Fruit fly (Drosophila melanogaster) whole organism, prepupa: Measurements from ENCODE around the gene CG11693.

ENCODE experiments used
- Blimp-1 ChIP-seq: fragments of 200-800 bp; sonication (Bioruptor generic); optimal IDR thresholded peaks from 3 replicates; lab custom pipeline; 2017; ENCODE audit warnings: missing biosample characterization, missing genetic modification characterization, mild to moderate bottlenecking, moderate library complexity, missing genetic modification reagents
- CG10669 ChIP-seq: fragments of 200-800 bp; sonication (Bioruptor generic); optimal IDR thresholded peaks from 3 replicates; lab custom pipeline; 2018; ENCODE audit warnings: missing biosample characterization, mild to moderate bottlenecking, missing genetic modification characterization, moderate library complexity
- CG11294 ChIP-seq: fragments of 200-800 bp; sonication (Bioruptor generic); IDR thresholded peaks from 2 replicates; pipeline ENCODE4 v1.3.6; 2022; ENCODE audit warnings: missing biosample characterization, missing genetic modification characterization
- CG11762 ChIP-seq: fragments of 200-800 bp; sonication (Bioruptor generic); optimal IDR thresholded peaks from 3 replicates; lab custom pipeline; 2016; ENCODE audit warnings: missing biosample characterization, missing genetic modification characterization; ENCODE audit not compliant: insufficient read depth
- CG16779 ChIP-seq: fragments of 200-800 bp; sonication (Bioruptor generic); optimal IDR thresholded peaks from 3 replicates; lab custom pipeline; 2017; ENCODE audit warnings: missing biosample characterization, mild to moderate bottlenecking, missing genetic modification characterization
- CG3032 ChIP-seq: fragments of 200-800 bp; optimal IDR thresholded peaks from 2 replicates; lab custom pipeline; 2019; ENCODE audit warnings: missing biosample characterization, mild to moderate bottlenecking, missing genetic modification characterization, moderate library complexity
- CG32006 ChIP-seq: fragments of 200-800 bp; sonication (Bioruptor generic); optimal IDR thresholded peaks from 3 replicates; lab custom pipeline; 2017; ENCODE audit warnings: missing biosample characterization, mild to moderate bottlenecking, missing genetic modification characterization
- CG34406 ChIP-seq: fragments of 200-800 bp; sonication (Bioruptor generic); optimal IDR thresholded peaks from 3 replicates; lab custom pipeline; 2016; ENCODE audit warnings: missing biosample characterization, missing genetic modification characterization
- CG3919 ChIP-seq: fragments of 200-800 bp; sonication (Bioruptor generic); optimal IDR thresholded peaks from 3 replicates; lab custom pipeline; 2016; ENCODE audit warnings: missing biosample characterization, missing genetic modification characterization
- CG4318 ChIP-seq: fragments of 200-800 bp; sonication (Bioruptor generic); optimal IDR thresholded peaks from 3 replicates; lab custom pipeline; 2017; ENCODE audit warnings: missing biosample characterization, mild to moderate bottlenecking, missing genetic modification characterization
- CG6163 ChIP-seq: fragments of 200-800 bp; sonication (Bioruptor generic); IDR thresholded peaks from 3 replicates; pipeline ENCODE4 v1.3.6; 2022; ENCODE audit warnings: missing biosample characterization, missing genetic modification characterization
- CG6276 ChIP-seq: fragments of 200-800 bp; sonication (Bioruptor generic); optimal IDR thresholded peaks from 2 replicates; lab custom pipeline; 2017; ENCODE audit warnings: missing biosample characterization, mild to moderate bottlenecking, missing genetic modification characterization
- CG6854 ChIP-seq: fragments of 200-800 bp; sonication (Bioruptor generic); optimal IDR thresholded peaks from 2 replicates; lab custom pipeline; 2017; ENCODE audit warnings: missing biosample characterization, mild to moderate bottlenecking, missing genetic modification characterization
- CG7368 ChIP-seq: fragments of 200-800 bp; sonication (Bioruptor generic); optimal IDR thresholded peaks from 3 replicates; lab custom pipeline; 2016; ENCODE audit warnings: missing biosample characterization, missing genetic modification characterization
- CG8119 ChIP-seq: fragments of 200-800 bp; sonication (Bioruptor generic); IDR thresholded peaks from 3 replicates; pipeline ENCODE4 v1.3.6; 2022; ENCODE audit warnings: missing biosample characterization, missing genetic modification characterization
- CG8319 ChIP-seq: fragments of 200-800 bp; sonication (Bioruptor generic); optimal IDR thresholded peaks from 3 replicates; lab custom pipeline; 2016; ENCODE audit warnings: missing biosample characterization, missing genetic modification characterization
- CG9139 ChIP-seq: fragments of 200-800 bp; sonication (Bioruptor generic); optimal IDR thresholded peaks from 3 replicates; lab custom pipeline; 2017; ENCODE audit warnings: missing biosample characterization, mild to moderate bottlenecking, missing genetic modification characterization
- Eip75B ChIP-seq: fragments of 200-800 bp; sonication (Bioruptor generic); optimal IDR thresholded peaks from 3 replicates; lab custom pipeline; 2016; ENCODE audit warnings: missing biosample characterization, missing genetic modification characterization
- Eip78C ChIP-seq: fragments of 200-800 bp; sonication (Bioruptor generic); peaks from one replicate; lab custom pipeline; 2016; ENCODE audit warnings: missing biosample characterization, missing genetic modification characterization
- Eip93F ChIP-seq: fragments of 200-800 bp; sonication (Bioruptor generic); optimal IDR thresholded peaks from 2 replicates; lab custom pipeline; 2016; ENCODE audit warnings: missing biosample characterization, mild to moderate bottlenecking, missing genetic modification characterization
- Ets21C ChIP-seq: fragments of 200-800 bp; sonication (Bioruptor generic); optimal IDR thresholded peaks from 3 replicates; lab custom pipeline; 2016; ENCODE audit warnings: missing biosample characterization, missing genetic modification characterization
- Ets96B ChIP-seq: fragments of 200-800 bp; optimal IDR thresholded peaks from 2 replicates; lab custom pipeline; 2019; ENCODE audit warnings: missing biosample characterization, mild to moderate bottlenecking, missing genetic modification characterization, moderate library complexity
- Gug ChIP-seq: fragments of 200-800 bp; sonication (Bioruptor generic); IDR thresholded peaks from 2 replicates; pipeline ENCODE4 v1.3.6; 2022; ENCODE audit warnings: missing biosample characterization, missing genetic modification characterization
- Hr39 ChIP-seq: fragments of 200-800 bp; sonication (Bioruptor generic); optimal IDR thresholded peaks from 2 replicates; lab custom pipeline; 2016; ENCODE audit warnings: missing biosample characterization, missing genetic modification characterization
- Met ChIP-seq: fragments of 200-800 bp; sonication (Bioruptor generic); optimal IDR thresholded peaks from 3 replicates; lab custom pipeline; 2016; ENCODE audit warnings: missing biosample characterization, missing genetic modification characterization
- OdsH ChIP-seq: fragments of 200-800 bp; sonication (Bioruptor generic); optimal IDR thresholded peaks from 3 replicates; lab custom pipeline; 2016; ENCODE audit warnings: missing biosample characterization, missing genetic modification characterization
- Sox15 ChIP-seq: fragments of 200-800 bp; sonication (Bioruptor generic); optimal IDR thresholded peaks from 3 replicates; lab custom pipeline; 2016; ENCODE audit warnings: missing biosample characterization, missing genetic modification characterization
- achi ChIP-seq: fragments of 200-800 bp; sonication (Bioruptor generic); optimal IDR thresholded peaks from 3 replicates; lab custom pipeline; 2016; ENCODE audit warnings: missing biosample characterization, missing genetic modification characterization
- acj6 ChIP-seq: fragments of 200-800 bp; sonication (Bioruptor generic); optimal IDR thresholded peaks from 3 replicates; lab custom pipeline; 2016; ENCODE audit warnings: missing biosample characterization, missing genetic modification characterization
- cyc ChIP-seq: fragments of 200-800 bp; sonication (Bioruptor generic); optimal IDR thresholded peaks from 3 replicates; lab custom pipeline; 2016; ENCODE audit warnings: missing biosample characterization, missing genetic modification characterization
- dsx ChIP-seq: fragments of 200-800 bp; optimal IDR thresholded peaks from 3 replicates; lab custom pipeline; 2019; ENCODE audit warnings: missing biosample characterization, mild to moderate bottlenecking, missing genetic modification characterization, moderate library complexity; ENCODE audit not compliant: poor library complexity, severe bottlenecking
- eg ChIP-seq: fragments of 200-800 bp; sonication (Bioruptor generic); IDR thresholded peaks from 3 replicates; pipeline ENCODE4 v1.3.6; 2022; ENCODE audit warnings: missing biosample characterization, missing genetic modification characterization
- esn ChIP-seq: fragments of 200-800 bp; sonication (Bioruptor generic); optimal IDR thresholded peaks from 2 replicates; lab custom pipeline; 2016; ENCODE audit warnings: missing biosample characterization, mild to moderate bottlenecking, missing genetic modification characterization, moderate library complexity
- fkh ChIP-seq: fragments of 200-800 bp; sonication (Bioruptor generic); optimal IDR thresholded peaks from 3 replicates; lab custom pipeline; 2017; ENCODE audit warnings: missing biosample characterization, mild to moderate bottlenecking, missing genetic modification characterization, moderate library complexity
- pdm3 ChIP-seq: fragments of 200-800 bp; sonication (Bioruptor generic); optimal IDR thresholded peaks from 3 replicates; lab custom pipeline; 2016; ENCODE audit warnings: missing biosample characterization, missing genetic modification characterization
- salr ChIP-seq, 2 experiments: fragments of 200-800 bp; sonication (Bioruptor generic); optimal IDR thresholded peaks; 3 replicates each; lab custom pipeline; 2016 to 2018; ENCODE audit warnings: missing biosample characterization in 2 of 2, missing genetic modification characterization in 2 of 2, mild to moderate bottlenecking in 1 of 2
- spab ChIP-seq: fragments of 200-800 bp; sonication (Bioruptor generic); optimal IDR thresholded peaks from 2 replicates; lab custom pipeline; 2017; ENCODE audit warnings: missing biosample characterization, mild to moderate bottlenecking, missing genetic modification characterization, missing genetic modification reagents
- svp ChIP-seq: fragments of 200-800 bp; sonication (Bioruptor generic); peaks from one replicate; lab custom pipeline; 2016; ENCODE audit warnings: missing biosample characterization, missing genetic modification characterization
- topi ChIP-seq: fragments of 200-800 bp; sonication (Bioruptor generic); optimal IDR thresholded peaks from 3 replicates; lab custom pipeline; 2016; ENCODE audit warnings: missing biosample characterization, missing genetic modification characterization
- vri ChIP-seq: fragments of 200-800 bp; sonication (Bioruptor generic); optimal IDR thresholded peaks from 3 replicates; lab custom pipeline; 2016; ENCODE audit warnings: missing biosample characterization, mild to moderate bottlenecking, missing genetic modification characterization

The CG11693 gene

DNA sequence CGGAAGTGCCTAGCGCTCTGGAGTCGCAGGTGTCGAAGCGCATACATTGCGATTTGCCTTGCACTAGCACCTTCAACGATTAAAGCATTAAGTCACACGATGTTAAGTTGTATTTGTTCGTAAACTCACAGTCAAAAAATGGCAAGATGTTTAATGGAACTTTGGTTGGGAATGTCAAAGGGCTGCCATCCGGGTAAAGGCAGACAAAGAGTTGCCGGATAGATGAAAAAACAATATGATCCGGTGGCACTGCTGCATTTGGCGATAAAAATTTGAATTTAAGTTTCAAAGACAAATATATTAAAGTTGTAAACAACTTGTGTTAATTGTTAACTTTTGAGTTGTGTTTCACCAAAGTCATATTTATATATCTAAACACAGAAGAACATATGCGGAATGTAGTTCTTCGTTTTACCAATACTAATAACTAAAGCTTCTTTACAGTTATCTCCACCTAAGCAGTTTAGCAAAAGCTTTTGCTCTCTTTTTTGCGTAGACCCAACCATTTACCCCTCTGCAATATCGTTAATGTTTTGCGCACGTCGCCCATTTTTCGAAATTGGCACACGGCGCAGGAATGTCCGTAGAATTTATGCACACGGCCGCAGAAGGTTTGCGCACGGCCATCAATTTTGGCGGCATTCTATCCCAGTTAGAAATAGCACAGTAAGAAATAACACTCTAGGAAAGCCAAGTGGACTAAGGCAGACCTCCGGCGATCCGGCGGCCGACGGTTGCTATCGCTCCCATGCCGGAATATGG lies 5.9 kb upstream of the CG11693 start, which contains the start of gene Coq2:
TSS of gene Coq2 (minus strand) at position 200 of the 762 bp plus-strand sequence.
- no peak for TF ChIP-seq CG16779
- no peak for TF ChIP-seq CG8319 (GFP tag; lab: Kevin White, UChicago)
- TF ChIP-seq CG6854 (GFP tag; lab: Kevin White, UChicago), result no peak
- TF ChIP-seq esn (GFP tag; lab: Kevin White, UChicago), result peak; percentile 11
- no peak for TF ChIP-seq CG9139
- TF ChIP-seq dsx (GFP tag; lab: Kevin White, UChicago), result no peak
- no peak for TF ChIP-seq CG11762 (GFP tag; lab: Kevin White, UChicago)
- TF ChIP-seq CG6163 (GFP tag; lab: Robert Waterston, UW), result peak; percentile 30; the same call in 1 of the 3 replicates
- no peak for TF ChIP-seq svp (GFP tag; lab: Kevin White, UChicago)
- TF ChIP-seq Eip93F (GFP tag; lab: Kevin White, UChicago), result no peak
- TF ChIP-seq acj6 (GFP tag; lab: Kevin White, UChicago), result no peak
- no peak for TF ChIP-seq cyc (GFP tag; lab: Kevin White, UChicago)
- TF ChIP-seq Ets21C (GFP tag; lab: Kevin White, UChicago), result no peak
- TF ChIP-seq CG32006 (GFP tag; lab: Kevin White, UChicago), result no peak
- no peak for TF ChIP-seq Hr39

DNA sequence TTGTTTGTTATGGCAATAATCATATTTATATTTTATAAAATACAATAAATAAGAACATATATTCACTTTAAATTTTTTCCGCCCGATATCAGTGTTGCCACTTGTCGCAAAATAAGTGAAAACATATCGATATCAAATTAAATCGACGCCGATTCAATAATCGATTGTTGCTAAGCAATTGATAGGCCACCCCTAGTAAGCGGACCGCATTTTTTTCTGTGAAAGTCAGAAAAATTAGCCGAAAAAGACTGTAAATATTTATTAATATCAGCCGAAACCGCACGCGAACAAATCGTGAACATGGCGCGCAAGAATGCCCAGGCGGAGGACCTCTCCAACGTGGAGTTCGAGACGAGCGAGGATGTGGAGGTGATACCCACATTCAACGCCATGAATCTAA lies 2.5 kb upstream of the CG11693 start, which contains the start of gene CG7483:
TSS of gene CG7483 (plus strand) at position 171 of the 400 bp plus-strand sequence.
- TF ChIP-seq salr (GFP tag; optimal IDR thresholded peaks at IDR 0.05; lab: Kevin White, UChicago) (no peak), Eip78C (GFP tag; lab: Kevin White, UChicago) (peak; percentile 52)

DNA sequence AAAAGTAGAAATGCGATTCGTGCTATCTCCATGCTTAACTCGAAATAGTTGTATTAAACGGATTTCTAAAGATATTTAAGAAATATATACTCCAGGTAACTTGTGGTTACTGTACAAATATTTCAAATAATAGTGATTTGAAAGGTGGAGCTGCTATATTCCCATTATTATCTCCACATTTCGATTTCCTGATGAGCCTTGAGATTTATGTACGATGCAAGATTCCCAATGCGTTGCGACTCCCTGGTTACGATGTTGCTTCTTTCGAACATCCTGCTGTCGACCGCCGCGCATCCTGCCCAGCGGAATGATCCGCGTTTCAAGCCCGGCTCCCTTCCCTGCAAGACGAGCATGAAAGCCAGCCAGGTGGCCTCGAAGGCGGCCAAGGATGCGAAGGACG lies 1.5 kb upstream of the CG11693 start, which contains the start of the genes CG11694 and CG11698:
TSS of gene CG11694 (minus strand) at position 101 of the 400 bp plus-strand sequence.
TSS of gene CG11698 (plus strand) at position 152 of the 400 bp plus-strand sequence.
- TF ChIP-seq Sox15, result no peak

DNA sequence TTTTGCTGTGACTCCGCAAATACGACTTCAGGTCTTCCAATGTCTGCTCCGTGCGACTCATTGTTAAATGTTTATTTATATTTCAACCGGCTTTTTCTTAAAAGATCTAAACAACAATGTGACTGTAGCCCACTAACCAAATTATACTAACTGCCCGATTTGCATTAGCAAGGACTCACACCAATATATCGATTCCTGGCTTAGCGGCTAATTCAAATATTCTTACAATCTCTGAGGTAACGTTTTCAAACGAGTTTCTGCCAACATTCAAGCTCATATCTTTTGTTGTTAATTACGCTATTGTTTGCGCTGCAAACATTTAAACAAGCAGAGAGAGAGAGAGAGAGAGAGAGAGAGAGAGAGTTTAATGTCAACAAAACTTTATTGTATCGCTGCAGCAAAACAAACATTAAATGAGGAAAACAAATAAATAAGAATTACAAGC lies 2.0 kb downstream of the CG11693 start, which contains the start of gene tex:
TSS of gene tex (minus strand) at position 131 of the 445 bp plus-strand sequence.
- TF ChIP-seq CG11294 (GFP tag; lab: Robert Waterston, UW), result no peak
- TF ChIP-seq Blimp-1 (GFP tag; lab: Kevin White, UChicago), result no peak
- TF ChIP-seq Eip78C (GFP tag; lab: Kevin White, UChicago), result peak; percentile 34
- TF ChIP-seq fkh (GFP tag; lab: Kevin White, UChicago), result peak; percentile 72
- TF ChIP-seq CG9139, result no peak
- TF ChIP-seq, all 60 proteins: peak for 2

DNA sequence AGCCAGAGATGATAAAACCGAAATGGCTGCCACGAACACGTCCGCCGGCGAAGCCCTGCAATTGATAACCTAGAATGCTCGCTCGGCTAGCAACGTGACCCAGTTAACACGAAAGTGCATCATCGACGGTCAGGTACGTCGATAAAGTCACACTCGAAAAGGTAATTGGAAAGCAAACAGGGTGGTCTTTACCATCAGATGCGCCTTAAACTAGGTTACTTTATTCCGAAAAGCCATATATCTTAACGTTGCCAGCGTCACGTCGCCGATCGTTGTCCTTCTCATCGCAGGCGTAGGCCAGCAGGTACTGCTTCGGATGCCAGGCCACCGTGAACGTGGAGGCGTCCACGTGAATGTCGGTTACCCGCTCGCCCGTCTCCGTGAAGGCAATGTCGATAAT lies 3.3 kb downstream of the CG11693 start:
- TF ChIP-seq CG34406 (GFP tag; lab: Kevin White, UChicago) (no peak), Gug (GFP tag; lab: Robert Waterston, UW) (no peak), CG6163 (GFP tag; lab: Robert Waterston, UW) (no peak), Ets96B (tag; lab: Kevin White, UChicago) (no peak), CG4318 (no peak), fkh (GFP tag; lab: Kevin White, UChicago) (no peak), CG16779 (no peak), Ets21C (GFP tag; lab: Kevin White, UChicago) (no peak), esn (GFP tag; lab: Kevin White, UChicago) (no peak), svp (GFP tag; lab: Kevin White, UChicago) (no peak), Blimp-1 (GFP tag; lab: Kevin White, UChicago) (no peak), eg (GFP tag; lab: Robert Waterston, UW) (no peak), vri (no peak)

DNA sequence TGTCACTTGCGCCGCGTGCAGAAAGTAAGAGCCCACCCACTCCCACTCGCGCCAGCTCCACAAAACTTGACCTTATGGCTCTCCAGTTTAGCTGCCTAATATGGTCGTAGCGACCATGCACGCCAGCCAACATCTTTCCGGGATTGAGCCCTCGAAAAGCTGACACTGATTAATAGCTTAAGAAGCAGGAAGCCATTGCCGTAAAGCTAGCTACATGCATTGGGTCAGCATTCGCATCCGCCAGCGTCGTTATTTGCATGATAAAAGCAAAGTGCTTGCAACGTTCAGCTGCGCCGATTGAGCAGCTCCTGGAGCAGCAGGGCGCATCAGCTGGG lies 3.7 kb downstream of the CG11693 start:
- TF ChIP-seq Ets96B (tag; lab: Kevin White, UChicago) (no peak), CG7368 (GFP tag; lab: Kevin White, UChicago) (no peak), acj6 (GFP tag; lab: Kevin White, UChicago) (no peak), CG8119 (GFP tag; lab: Robert Waterston, UW) (no peak), Eip75B (no peak), pdm3 (GFP tag; lab: Kevin White, UChicago) (no peak), esn (GFP tag; lab: Kevin White, UChicago) (no peak), CG6854 (GFP tag; lab: Kevin White, UChicago) (no peak), OdsH (no peak), CG6276 (no peak), achi (GFP tag; lab: Kevin White, UChicago) (no peak), Met (GFP tag; lab: Kevin White, UChicago) (no peak), CG10669 (GFP tag; lab: Kevin White, UChicago) (no peak), topi (GFP tag; lab: Kevin White, UChicago) (no peak), CG3919 (GFP tag; lab: Kevin White, UChicago) (no peak), spab (no peak), CG3032 (tag; lab: Kevin White, UChicago) (no peak)
